Fruit fly (Drosophila melanogaster) Kc167 (cell line): Measurements from ENCODE around the gene CG14210.

Experiments
- Myc ChIP-seq: fragments of >200 bp; optimal IDR thresholded peaks from 2 replicates; lab custom pipeline; 2017; ENCODE audit warnings: missing external identifiers
- Sin3A ChIP-seq: fragments of >200 bp; optimal IDR thresholded peaks from 2 replicates; lab custom pipeline; 2018; ENCODE audit warnings: missing external identifiers
- h ChIP-seq: fragments of >200 bp; optimal IDR thresholded peaks from 3 replicates; lab custom pipeline; 2018; ENCODE audit warnings: missing external identifiers
- insv ChIP-seq: fragments of >200 bp; optimal IDR thresholded peaks from 3 replicates; lab custom pipeline; 2018; ENCODE audit warnings: missing external identifiers
- psq ChIP-seq: fragments of >200 bp; optimal IDR thresholded peaks from 2 replicates; lab custom pipeline; 2017; ENCODE audit warnings: missing external identifiers
- ttk ChIP-seq: sonication (Bioruptor generic); optimal IDR thresholded peaks from 2 replicates; lab custom pipeline; 2017; ENCODE audit warnings: missing external identifiers

CG14210 gene

dm6 chrX:19608042-19608609 is 7.9 kb upstream of the CG14210 start:
- TF ChIP-seq Myc (lab: Kevin White, UChicago): no peak
- no peak for TF ChIP-seq Sin3A
- TF ChIP-seq psq (lab: Kevin White, UChicago): no peak

- no peak for TF ChIP-seq insv (lab: Kevin White, UChicago)
- TF ChIP-seq psq (lab: Kevin White, UChicago): no peak
- TF ChIP-seq Myc (lab: Kevin White, UChicago): no peak
- no peak for TF ChIP-seq Sin3A
- TF ChIP-seq ttk (lab: Kevin White, UChicago): no peak
- TF ChIP-seq h (lab: Kevin White, UChicago): no peak
These were observed 4.8 kb upstream of the CG14210 start, which contains the start of the genes Shawn and Tyler for dm6 chrX:19611226-19611625. TSS of gene Shawn (plus strand) at chrX:19611526. TSS of gene Tyler (plus strand) at chrX:19611526.

dm6 chrX:19613473-19613872 is 2.5 kb upstream of the CG14210 start:
- TF ChIP-seq Sin3A: no peak
- TF ChIP-seq Myc (lab: Kevin White, UChicago): no peak
- no peak for TF ChIP-seq h (lab: Kevin White, UChicago)
- TF ChIP-seq insv (lab: Kevin White, UChicago): no peak
- no peak for TF ChIP-seq psq (lab: Kevin White, UChicago)
- TF ChIP-seq ttk (lab: Kevin White, UChicago): no peak

- TF ChIP-seq h (lab: Kevin White, UChicago): no peak
- no peak for TF ChIP-seq insv (lab: Kevin White, UChicago)
- TF ChIP-seq psq (lab: Kevin White, UChicago): no peak
- no peak for TF ChIP-seq ttk (lab: Kevin White, UChicago)
- no peak for TF ChIP-seq Myc (lab: Kevin White, UChicago)
- no peak for TF ChIP-seq Sin3A
These were observed 2.3 kb downstream of the CG14210 start, which contains the start of the genes Pstk and Tim9b for dm6 chrX:19618183-19618740. TSS of gene Pstk (minus strand) at chrX:19618537. TSS of gene Tim9b (minus strand) at chrX:19618537.

- no peak for TF ChIP-seq insv (lab: Kevin White, UChicago)
- no peak for TF ChIP-seq ttk (lab: Kevin White, UChicago)
- no peak for TF ChIP-seq h (lab: Kevin White, UChicago)
- TF ChIP-seq psq (lab: Kevin White, UChicago): no peak
- TF ChIP-seq Myc (lab: Kevin White, UChicago): no peak
- TF ChIP-seq Sin3A: no peak
These were observed 5.1 kb downstream of the CG14210 start, which contains the start of gene CG14221 for dm6 chrX:19621145-19621544. TSS of gene CG14221 (minus strand) at chrX:19621245.

dm6 chrX:19622924-19623323 is 6.9 kb downstream of the CG14210 start, which contains the start of the genes Naa20A and MKP-4:
TSS of gene Naa20A (minus strand) at chrX:19623074.
TSS of gene MKP-4 (plus strand) at chrX:19623114.
- TF ChIP-seq psq (lab: Kevin White, UChicago) (no peak), h (lab: Kevin White, UChicago) (no peak), insv (lab: Kevin White, UChicago) (no peak), Sin3A (no peak), Myc (lab: Kevin White, UChicago) (no peak), ttk (lab: Kevin White, UChicago) (no peak)

dm6 chrX:19625405-19625804 is 9.4 kb downstream of the CG14210 start, which contains the start of gene CG14212:
TSS of gene CG14212 (plus strand) at chrX:19625705.
- TF ChIP-seq h (lab: Kevin White, UChicago) (no peak), Myc (lab: Kevin White, UChicago) (no peak), psq (lab: Kevin White, UChicago) (no peak), ttk (lab: Kevin White, UChicago) (no peak), Sin3A (no peak), insv (lab: Kevin White, UChicago) (no peak)

dm6 chrX:19631365-19631832 is 15.4 kb downstream of the CG14210 start:
- no peak for TF ChIP-seq ttk (lab: Kevin White, UChicago)
- no peak for TF ChIP-seq Myc (lab: Kevin White, UChicago)
- no peak for TF ChIP-seq Sin3A
- TF ChIP-seq h (lab: Kevin White, UChicago): no peak
- no peak for TF ChIP-seq insv (lab: Kevin White, UChicago)
- TF ChIP-seq psq (lab: Kevin White, UChicago): no peak

dm6 chrX:19637002-19637420 is 21.0 kb downstream of the CG14210 start:
- TF ChIP-seq insv (lab: Kevin White, UChicago) (no peak), psq (lab: Kevin White, UChicago) (no peak)

- no peak for TF ChIP-seq Myc (lab: Kevin White, UChicago)
These were observed 21.7 kb downstream of the CG14210 start for dm6 chrX:19637434-19638327.

dm6 chrX:19638328-19638940 is 22.4 kb downstream of the CG14210 start, which contains the start of gene Rcd-1:
TSS of gene Rcd-1 (plus strand) at chrX:19638767.
- TF ChIP-seq Myc (lab: Kevin White, UChicago) (no peak), psq (lab: Kevin White, UChicago) (no peak), insv (lab: Kevin White, UChicago) (no peak), Sin3A (no peak), ttk (lab: Kevin White, UChicago) (no peak), h (lab: Kevin White, UChicago) (no peak)
